Fruit fly (Drosophila melanogaster) whole organism, embryonic: ENCODE results near the gene CG6180.

Experiments
- BEAF-32 ChIP-seq: fragments of 200-800 bp; sonication (Bioruptor generic); optimal IDR thresholded peaks from 3 replicates; lab custom pipeline; 2017; ENCODE audit warnings: missing biosample characterization, missing genetic modification characterization, mild to moderate bottlenecking, moderate library complexity, missing genetic modification reagents
- CG11085 ChIP-seq: fragments of 200-800 bp; sonication (Bioruptor generic); IDR thresholded peaks from 2 replicates; pipeline ENCODE4 v1.3.6; 2022; ENCODE audit warnings: missing biosample characterization, missing genetic modification characterization
- CG12236 ChIP-seq: fragments of 200-800 bp; sonication (Bioruptor generic); optimal IDR thresholded peaks from 2 replicates; lab custom pipeline; 2016; ENCODE audit warnings: missing biosample characterization, missing genetic modification characterization
- CG14014 ChIP-seq: fragments of 200-800 bp; sonication (Bioruptor generic); IDR thresholded peaks from 2 replicates; pipeline ENCODE4 v1.3.6; 2022; ENCODE audit warnings: missing biosample characterization, missing genetic modification characterization
- CG14860 ChIP-seq: fragments of 200-800 bp; sonication (Bioruptor generic); IDR thresholded peaks from 3 replicates; pipeline ENCODE4 v1.3.6; 2022; ENCODE audit warnings: missing biosample characterization, missing genetic modification characterization; ENCODE audit not compliant: partially characterized antibody
- CG15514 ChIP-seq: fragments of 200-800 bp; sonication (Bioruptor generic); optimal IDR thresholded peaks from 3 replicates; lab custom pipeline; 2017; ENCODE audit warnings: missing biosample characterization, missing genetic modification characterization, mild to moderate bottlenecking, moderate library complexity, missing genetic modification reagents
- CG1603 ChIP-seq: fragments of 200-800 bp; sonication (Bioruptor generic); optimal IDR thresholded peaks from 2 replicates; lab custom pipeline; 2019; ENCODE audit warnings: missing biosample characterization, mild to moderate bottlenecking, missing genetic modification characterization, moderate library complexity
- CG30020 ChIP-seq: fragments of 200-800 bp; optimal IDR thresholded peaks from 2 replicates; lab custom pipeline; 2019; ENCODE audit warnings: missing biosample characterization, mild to moderate bottlenecking, missing genetic modification characterization, moderate library complexity
- CG30403 ChIP-seq: fragments of 200-800 bp; sonication (Bioruptor generic); optimal IDR thresholded peaks from 3 replicates; lab custom pipeline; 2016; ENCODE audit warnings: missing biosample characterization, missing genetic modification characterization
- CG30431 ChIP-seq: fragments of 200-800 bp; sonication (Bioruptor generic); optimal IDR thresholded peaks from 2 replicates; lab custom pipeline; 2017; ENCODE audit warnings: missing biosample characterization, missing genetic modification characterization
- CG3065 ChIP-seq: fragments of 200-800 bp; sonication (Bioruptor generic); optimal IDR thresholded peaks from 2 replicates; lab custom pipeline; 2016; ENCODE audit warnings: missing biosample characterization, missing genetic modification characterization
- CG31388 ChIP-seq: fragments of 200-800 bp; sonication (Bioruptor generic); optimal IDR thresholded peaks from 2 replicates; lab custom pipeline; 2016; ENCODE audit warnings: missing biosample characterization, missing genetic modification characterization
- CG34422 ChIP-seq: fragments of 200-800 bp; sonication (Bioruptor generic); IDR thresholded peaks from 3 replicates; pipeline ENCODE4 v1.3.6; 2022; ENCODE audit warnings: missing biosample characterization, missing genetic modification characterization
- CG3995 ChIP-seq: fragments of 200-800 bp; sonication (Bioruptor generic); optimal IDR thresholded peaks from 3 replicates; lab custom pipeline; 2016; ENCODE audit warnings: missing biosample characterization, missing genetic modification characterization
- CG4360 ChIP-seq: fragments of 200-800 bp; sonication (Bioruptor generic); IDR thresholded peaks from 2 replicates; pipeline ENCODE4 v1.3.6; 2022; ENCODE audit warnings: missing biosample characterization, missing genetic modification characterization
- CG4617 ChIP-seq: fragments of 200-800 bp; sonication (Bioruptor generic); optimal IDR thresholded peaks from 3 replicates; lab custom pipeline; 2016; ENCODE audit warnings: missing biosample characterization, missing genetic modification characterization, borderline replicate concordance
- CG5953 ChIP-seq: fragments of 200-800 bp; sonication (Bioruptor generic); IDR thresholded peaks from 2 replicates; pipeline ENCODE4 v1.3.6; 2022; ENCODE audit warnings: missing biosample characterization, missing genetic modification characterization
- CG7839 ChIP-seq: fragments of 200-800 bp; sonication (Bioruptor generic); optimal IDR thresholded peaks from 3 replicates; lab custom pipeline; 2018; ENCODE audit warnings: missing biosample characterization, mild to moderate bottlenecking, missing genetic modification characterization, moderate library complexity
- Dip3 ChIP-seq: fragments of 200-800 bp; sonication (Bioruptor generic); optimal IDR thresholded peaks from 3 replicates; lab custom pipeline; 2016; ENCODE audit warnings: missing biosample characterization, missing genetic modification characterization
- E2f2 ChIP-seq: fragments of 200-800 bp; sonication (Bioruptor generic); IDR thresholded peaks from 2 replicates; pipeline ENCODE4 v1.3.6; 2022; ENCODE audit warnings: missing biosample characterization, missing genetic modification characterization
- Ets97D ChIP-seq: fragments of 200-800 bp; sonication (Bioruptor generic); optimal IDR thresholded peaks from 3 replicates; lab custom pipeline; 2016; ENCODE audit warnings: missing biosample characterization, missing genetic modification characterization
- HmgZ ChIP-seq: fragments of 200-800 bp; sonication (Bioruptor generic); optimal IDR thresholded peaks from 2 replicates; lab custom pipeline; 2018; ENCODE audit warnings: missing biosample characterization, mild to moderate bottlenecking, missing genetic modification characterization
- Nf-YC ChIP-seq: fragments of 200-800 bp; optimal IDR thresholded peaks from 3 replicates; lab custom pipeline; 2019; ENCODE audit warnings: missing biosample characterization, mild to moderate bottlenecking, missing genetic modification characterization, moderate library complexity
- Pdp1 ChIP-seq, 2 experiments: fragments of 200-800 bp; sonication (Bioruptor generic); optimal IDR thresholded peaks; 3 replicates each; lab custom pipeline; 2016; ENCODE audit warnings: missing biosample characterization in 2 of 2, missing genetic modification characterization in 2 of 2, mild to moderate bottlenecking in 1 of 2, moderate library complexity in 1 of 2
- Rfx ChIP-seq: fragments of 200-800 bp; sonication (Bioruptor generic); IDR thresholded peaks from 2 replicates; pipeline ENCODE4 v1.3.6; 2022; ENCODE audit warnings: missing biosample characterization, missing genetic modification characterization
- Rx ChIP-seq: fragments of 200-800 bp; sonication (Bioruptor generic); IDR thresholded peaks from 2 replicates; pipeline ENCODE4 v1.3.6; 2022; ENCODE audit warnings: missing biosample characterization, missing genetic modification characterization
- Sin3A ChIP-seq: fragments of >200 bp; optimal IDR thresholded peaks from 2 replicates; lab custom pipeline; 2018
- Sry-δ ChIP-seq: fragments of 200-800 bp; sonication (Bioruptor generic); optimal IDR thresholded peaks from 2 replicates; lab custom pipeline; 2016; ENCODE audit warnings: missing biosample characterization, missing genetic modification characterization
- Stat92E ChIP-seq, 3 experiments: fragments of >200 bp in 2 of 3; fragments of 200-800 bp in 1 of 3; sonication (Bioruptor generic) in 1 of 3; optimal IDR thresholded peaks; 2 replicates each; lab custom pipeline; 2017 to 2019; ENCODE audit warnings: missing biosample characterization in 3 of 3, missing genetic modification characterization in 3 of 3, mild to moderate bottlenecking in 1 of 3, moderate library complexity in 1 of 3
- amos ChIP-seq: fragments of 200-800 bp; sonication (Bioruptor generic); IDR thresholded peaks from 2 replicates; pipeline ENCODE4 v1.3.6; 2022; ENCODE audit warnings: missing biosample characterization, missing genetic modification characterization; ENCODE audit not compliant: partially characterized antibody
- crp ChIP-seq, 2 experiments: fragments of 200-800 bp; sonication (Bioruptor generic); optimal IDR thresholded peaks; 2 replicates in 1 of 2; 3 replicates in 1 of 2; lab custom pipeline; 2017; ENCODE audit warnings: missing biosample characterization in 2 of 2, missing genetic modification characterization in 2 of 2, mild to moderate bottlenecking in 1 of 2, moderate library complexity in 1 of 2
- dm ChIP-seq: fragments of 200-800 bp; sonication (Bioruptor generic); optimal IDR thresholded peaks from 3 replicates; lab custom pipeline; 2016; ENCODE audit warnings: missing biosample characterization, missing genetic modification characterization
- dpn ChIP-seq, 2 experiments: fragments of 200-800 bp; sonication (Bioruptor generic); optimal IDR thresholded peaks; 3 replicates each; lab custom pipeline; 2016; ENCODE audit warnings: missing biosample characterization in 2 of 2, missing genetic modification characterization in 2 of 2
- exex ChIP-seq: fragments of 200-800 bp; sonication (Bioruptor generic); optimal IDR thresholded peaks from 4 replicates; lab custom pipeline; 2018; ENCODE audit warnings: missing biosample characterization, mild to moderate bottlenecking, missing genetic modification characterization, moderate library complexity
- eyg ChIP-seq: fragments of 200-800 bp; sonication (Bioruptor generic); optimal IDR thresholded peaks from 3 replicates; lab custom pipeline; 2016; ENCODE audit warnings: missing biosample characterization, missing genetic modification characterization
- gfzf ChIP-seq: fragments of 200-800 bp; sonication (Bioruptor generic); optimal IDR thresholded peaks from 2 replicates; lab custom pipeline; 2016; ENCODE audit warnings: missing biosample characterization, mild to moderate bottlenecking, missing genetic modification characterization, moderate library complexity
- grau ChIP-seq: fragments of 200-800 bp; optimal IDR thresholded peaks from 3 replicates; lab custom pipeline; 2019; ENCODE audit warnings: missing biosample characterization, mild to moderate bottlenecking, missing genetic modification characterization, moderate library complexity
- ind ChIP-seq: fragments of 200-800 bp; sonication (Bioruptor generic); optimal IDR thresholded peaks from 3 replicates; lab custom pipeline; 2016; ENCODE audit warnings: missing biosample characterization, missing genetic modification characterization
- knrl ChIP-seq: fragments of 200-800 bp; sonication (Bioruptor generic); IDR thresholded peaks from 3 replicates; pipeline ENCODE4 v1.3.6; 2022; ENCODE audit warnings: missing biosample characterization, missing genetic modification characterization; ENCODE audit not compliant: partially characterized antibody
- mirr ChIP-seq: fragments of 200-800 bp; sonication (Bioruptor generic); optimal IDR thresholded peaks from 3 replicates; lab custom pipeline; 2018; ENCODE audit warnings: missing biosample characterization, mild to moderate bottlenecking, missing genetic modification characterization
- pnt ChIP-seq: fragments of 200-800 bp; sonication (Bioruptor generic); optimal IDR thresholded peaks from 3 replicates; lab custom pipeline; 2016; ENCODE audit warnings: missing biosample characterization, missing genetic modification characterization
- rib ChIP-seq: fragments of 200-800 bp; sonication (Bioruptor generic); IDR thresholded peaks from 2 replicates; pipeline ENCODE4 v1.3.6; 2022; ENCODE audit warnings: missing biosample characterization, missing genetic modification characterization
- row ChIP-seq: fragments of 200-800 bp; sonication (Bioruptor generic); IDR thresholded peaks from 3 replicates; pipeline ENCODE4 v1.3.6; 2022; ENCODE audit warnings: missing biosample characterization, missing genetic modification characterization
- sna ChIP-seq: fragments of 200-800 bp; sonication (Bioruptor generic); IDR thresholded peaks from 2 replicates; pipeline ENCODE4 v1.3.6; 2022; ENCODE audit warnings: missing biosample characterization, missing genetic modification characterization; ENCODE audit not compliant: partially characterized antibody
- ssp ChIP-seq: fragments of 200-800 bp; sonication (Bioruptor generic); IDR thresholded peaks from 2 replicates; pipeline ENCODE4 v1.3.6; 2022; ENCODE audit warnings: missing biosample characterization, missing genetic modification characterization
- stc ChIP-seq: fragments of 200-800 bp; sonication (Bioruptor generic); IDR thresholded peaks from 2 replicates; pipeline ENCODE4 v1.3.6; 2022; ENCODE audit warnings: missing biosample characterization, missing genetic modification characterization
- toy ChIP-seq: fragments of 200-800 bp; sonication (Bioruptor generic); IDR thresholded peaks from 2 replicates; pipeline ENCODE4 v1.3.6; 2022; ENCODE audit warnings: missing biosample characterization, missing genetic modification characterization
- twi ChIP-seq: fragments of 200-800 bp; optimal IDR thresholded peaks from 2 replicates; lab custom pipeline; 2019; ENCODE audit warnings: missing biosample characterization, mild to moderate bottlenecking, missing genetic modification characterization, moderate library complexity

Gene CG6180

dm6 chr2L:12708576-12708975, 1.1 kb downstream of the CG6180 start:
- TF ChIP-seq Pdp1 (GFP tag; optimal IDR thresholded peaks at IDR 0.05; lab: Kevin White, UChicago), result peak in 1 of 2 experiments; percentile 72
- TF ChIP-seq mirr (GFP tag; lab: Kevin White, UChicago), result peak; percentile 82
- TF ChIP-seq exex (tag; lab: Kevin White, UChicago), result peak; percentile 88
- no peak for TF ChIP-seq grau
- no peak for TF ChIP-seq CG7839

- TF ChIP-seq toy (GFP tag; lab: Robert Waterston, UW), result no peak
- no peak for TF ChIP-seq rib (GFP tag; lab: Robert Waterston, UW)
- TF ChIP-seq CG31388 (GFP tag; lab: Kevin White, UChicago), result no peak
- no peak for TF ChIP-seq CG4360 (GFP tag; lab: Robert Waterston, UW)
- peak; percentile 63 for TF ChIP-seq CG30020 (tag; lab: Kevin White, UChicago)
- 0 out of 2 replicates have a peak, but pooled peaks have one; percentile 15 for TF ChIP-seq sna (GFP tag; lab: Robert Waterston, UW)
- TF ChIP-seq pnt, result no peak
- peak; percentile 45 for TF ChIP-seq CG3995 (GFP tag; lab: Kevin White, UChicago)
- no peak for TF ChIP-seq mirr (GFP tag; lab: Kevin White, UChicago)
- no peak for TF ChIP-seq twi (tag; lab: Kevin White, UChicago)
- TF ChIP-seq Nf-YC (tag; lab: Kevin White, UChicago), result no peak
- peak; percentile 2 for TF ChIP-seq dm (GFP tag; lab: Kevin White, UChicago)
- TF ChIP-seq CG4617 (GFP tag; lab: Kevin White, UChicago), result peak; percentile 73
- peak; percentile 68 for TF ChIP-seq gfzf
- peak; percentile 6 for TF ChIP-seq Sry-δ (GFP tag; lab: Kevin White, UChicago)
- peak; percentile 50 for TF ChIP-seq CG15514 (GFP tag; lab: Kevin White, UChicago)
- no peak for TF ChIP-seq eyg (GFP tag; lab: Kevin White, UChicago)
- TF ChIP-seq Rfx, result peak; percentile 31
- no peak for TF ChIP-seq CG11085 (GFP tag; lab: Robert Waterston, UW)
- TF ChIP-seq CG5953 (GFP tag; lab: Robert Waterston, UW), result no peak
- peak in 1 of 3 experiments; percentile 7 for TF ChIP-seq Stat92E (GFP tag; optimal IDR thresholded peaks at IDR 0.05; lab: Kevin White, UChicago)
- peak in 1 of 2 experiments; percentile 6 for TF ChIP-seq Pdp1 (GFP tag; optimal IDR thresholded peaks at IDR 0.05; lab: Kevin White, UChicago)
- TF ChIP-seq CG12236 (GFP tag; lab: Kevin White, UChicago), result no peak
- TF ChIP-seq CG3065 (GFP tag; lab: Kevin White, UChicago), result no peak
- TF ChIP-seq crp (GFP tag; optimal IDR thresholded peaks at IDR 0.05; lab: Kevin White, UChicago), result peak in 1 of 2 experiments; percentile 15
- no peak for TF ChIP-seq Rx (GFP tag; lab: Robert Waterston, UW)
- no peak for TF ChIP-seq stc (GFP tag; lab: Robert Waterston, UW)
- peak; percentile 62 for TF ChIP-seq CG1603
- peak; percentile 26 for TF ChIP-seq HmgZ (tag; lab: Kevin White, UChicago)
- 0 out of 2 replicates have a peak, but pooled peaks have one; percentile 7 for TF ChIP-seq ssp
- TF ChIP-seq CG30403 (GFP tag; lab: Kevin White, UChicago), result peak; percentile 9
- TF ChIP-seq Sin3A, result peak; percentile 33
- peak; percentile 40; the same call in 1 of the 3 replicates for TF ChIP-seq row (GFP tag; lab: Robert Waterston, UW)
- TF ChIP-seq dpn (GFP tag; optimal IDR thresholded peaks at IDR 0.05; lab: Kevin White, UChicago), result peak in 1 of 2 experiments; percentile 18
- TF ChIP-seq amos, result no peak
- no peak for TF ChIP-seq CG14860 (GFP tag; lab: Robert Waterston, UW)
- TF ChIP-seq BEAF-32 (GFP tag; lab: Kevin White, UChicago), result peak; percentile 33
- peak; percentile 61; the same call in 1 of the 3 replicates for TF ChIP-seq CG34422 (GFP tag; lab: Robert Waterston, UW)
- peak; percentile 26; the same call in 1 of the 2 replicates for TF ChIP-seq E2f2
- 0 out of 3 replicates have a peak, but pooled peaks have one; percentile 3 for TF ChIP-seq knrl (GFP tag; lab: Robert Waterston, UW)
- no peak for TF ChIP-seq Dip3 (GFP tag; lab: Kevin White, UChicago)
- no peak for TF ChIP-seq CG30431 (GFP tag; lab: Kevin White, UChicago)
- TF ChIP-seq Ets97D, result peak; percentile 26
- TF ChIP-seq ind (GFP tag; lab: Kevin White, UChicago), result no peak
- no peak for TF ChIP-seq CG14014 (GFP tag; lab: Robert Waterston, UW)
Measured at dm6 chr2L:12712255-12712654, 4.8 kb downstream of the CG6180 start.
